Fruit fly (Drosophila melanogaster): Measurements from ENCODE around the gene Ndc80.
A peak's percentile ranks its signal among the peaks of the same experiment; 100 is the strongest.

Gene Ndc80

dm6 chrX:13605942-13606491 is 5.8 kb downstream of the Ndc80 start (continued):
- TF ChIP-seq Med (GFP tag), result peak; percentile 27
- no peak for TF ChIP-seq ash1 (GFP tag; optimal IDR thresholded peaks at IDR 0.05)
- no peak for TF ChIP-seq CG6689 (GFP tag; IDR thresholded peaks at IDR 0.05)
- TF ChIP-seq Ravus (GFP tag; IDR thresholded peaks at IDR 0.05), result no peak
- peak; percentile 84 for TF ChIP-seq CG13287 (GFP tag; IDR thresholded peaks at IDR 0.05; ENCODE audit: partially characterized antibody)
- TF ChIP-seq Sox102F (GFP tag; optimal IDR thresholded peaks at IDR 0.05), result no peak
- TF ChIP-seq ken (GFP tag; IDR thresholded peaks at IDR 0.05), result no peak
- no peak for TF ChIP-seq ranshi (GFP tag; IDR thresholded peaks at IDR 0.05)
- no peak for TF ChIP-seq Mrtf (GFP tag; IDR thresholded peaks at IDR 0.05)
- TF ChIP-seq CG10209 (GFP tag; optimal IDR thresholded peaks at IDR 0.05), result no peak
- peak; percentile 42 for TF ChIP-seq CG1603 (tag; optimal IDR thresholded peaks at IDR 0.05)
- peak; percentile 56; the same call in 2 of the 3 replicates for TF ChIP-seq knrl (GFP tag; IDR thresholded peaks at IDR 0.05; ENCODE audit: partially characterized antibody)
- no peak for TF ChIP-seq fd64A (GFP tag; optimal IDR thresholded peaks at IDR 0.05)
- no peak for TF ChIP-seq CG4820 (GFP tag; optimal IDR thresholded peaks at IDR 0.05)
- no peak for TF ChIP-seq Dad (GFP tag; optimal IDR thresholded peaks at IDR 0.05)
- no peak for TF ChIP-seq Vsx1 (GFP tag; optimal IDR thresholded peaks at IDR 0.05)
- TF ChIP-seq vvl (GFP tag; IDR thresholded peaks at IDR 0.05), result no peak
- TF ChIP-seq CHES-1-like (GFP tag; optimal IDR thresholded peaks at IDR 0.05), result no peak
- peak; percentile 70 for TF ChIP-seq Sry-δ (GFP tag; optimal IDR thresholded peaks at IDR 0.05)
- no peak for TF ChIP-seq MTF-1 (GFP tag; optimal IDR thresholded peaks at IDR 0.05; ENCODE audit: borderline replicate concordance)
- no peak for TF ChIP-seq Nf-YA (GFP tag; IDR thresholded peaks at IDR 0.05)
- TF ChIP-seq tap (tag; optimal IDR thresholded peaks at IDR 0.05), result no peak
- no peak for TF ChIP-seq CG8765 (GFP tag; IDR thresholded peaks at IDR 0.05)
- peak; percentile 68 for TF ChIP-seq HLH4C (GFP tag; IDR thresholded peaks at IDR 0.05; ENCODE audit: partially characterized antibody)
- TF ChIP-seq Rx (GFP tag; IDR thresholded peaks at IDR 0.05), result no peak
- TF ChIP-seq CG4617 (GFP tag; optimal IDR thresholded peaks at IDR 0.05; ENCODE audit: borderline replicate concordance), result peak; percentile 70
- no peak for TF ChIP-seq tx (GFP tag; optimal IDR thresholded peaks at IDR 0.05)
- TF ChIP-seq ewg (GFP tag; optimal IDR thresholded peaks at IDR 0.05), result no peak
- no peak for TF ChIP-seq tup (GFP tag; optimal IDR thresholded peaks at IDR 0.05)
- no peak for TF ChIP-seq D (optimal IDR thresholded peaks at IDR 0.05)
- no peak for TF ChIP-seq D (GFP tag; optimal IDR thresholded peaks at IDR 0.05)
- TF ChIP-seq chinmo (GFP tag; IDR thresholded peaks at IDR 0.05; ENCODE audit: partially characterized antibody), result 0 out of 4 replicates have a peak, but pooled peaks have one; percentile 43
- no peak for TF ChIP-seq pnt (GFP tag; optimal IDR thresholded peaks at IDR 0.05)
- TF ChIP-seq Elba2 (GFP tag; optimal IDR thresholded peaks at IDR 0.05), result peak; percentile 61
- TF ChIP-seq wdn (GFP tag; IDR thresholded peaks at IDR 0.05), result no peak
- no peak for TF ChIP-seq Ets97D (GFP tag; optimal IDR thresholded peaks at IDR 0.05)
- TF ChIP-seq Stat92E (GFP tag; optimal IDR thresholded peaks at IDR 0.05), result no peak
- no peak for TF ChIP-seq gcm (GFP tag; optimal IDR thresholded peaks at IDR 0.05)
- no peak for TF ChIP-seq CG17612 (GFP tag; IDR thresholded peaks at IDR 0.05)
- no peak for TF ChIP-seq D19A (tag; optimal IDR thresholded peaks at IDR 0.05)
- peak; percentile 25 for TF ChIP-seq YL-1 (GFP tag; optimal IDR thresholded peaks at IDR 0.05)
- TF ChIP-seq gfzf (GFP tag; optimal IDR thresholded peaks at IDR 0.05), result peak; percentile 45
- TF ChIP-seq insv (GFP tag; optimal IDR thresholded peaks at IDR 0.05), result peak; percentile 78 to 96
- TF ChIP-seq CG15269 (tag; optimal IDR thresholded peaks at IDR 0.05), result no peak
- peak; percentile 34; the same call in 1 of the 3 replicates for TF ChIP-seq Doc3 (GFP tag; IDR thresholded peaks at IDR 0.05; ENCODE audit: partially characterized antibody)
- no peak for TF ChIP-seq CG6854 (GFP tag; optimal IDR thresholded peaks at IDR 0.05)
- TF ChIP-seq ems (GFP tag; optimal IDR thresholded peaks at IDR 0.05), result no peak
- peak; percentile 57; the same call in 2 of the 3 replicates for TF ChIP-seq CG7963 (GFP tag; IDR thresholded peaks at IDR 0.05; ENCODE audit: partially characterized antibody)
- TF ChIP-seq Fer2 (tag; optimal IDR thresholded peaks at IDR 0.05), result no peak
- TF ChIP-seq CG7372 (GFP tag; IDR thresholded peaks at IDR 0.05), result no peak
